Worm (Caenorhabditis elegans) whole organism, late embryonic: ENCODE measurements around the gene ttr-5.

Experiments
- T23F11.4 ChIP-seq: fragments of 200-800 bp; sonication (Bioruptor generic); optimal IDR thresholded peaks from 2 replicates; lab custom pipeline; 2018; ENCODE audit warnings: mild to moderate bottlenecking, missing genetic modification characterization, missing compliant biosample characterization
- ceh-18 ChIP-seq: sonication (generic microtip); optimal IDR thresholded peaks from 2 replicates; lab custom pipeline; 2016; ENCODE audit warnings: missing genetic modification characterization, missing compliant biosample characterization
- ceh-22 ChIP-seq: sonication (generic microtip); optimal IDR thresholded peaks from 2 replicates; lab custom pipeline; 2017; ENCODE audit warnings: missing biosample characterization, missing genetic modification characterization
- ceh-24 ChIP-seq: sonication (generic microtip); optimal IDR thresholded peaks from 2 replicates; lab custom pipeline; 2016; ENCODE audit warnings: mild to moderate bottlenecking, missing genetic modification characterization, missing compliant biosample characterization
- ets-4 ChIP-seq: sonication (generic microtip); optimal IDR thresholded peaks from 2 replicates; lab custom pipeline; 2016; ENCODE audit warnings: missing genetic modification characterization, missing compliant biosample characterization
- fax-1 ChIP-seq: sonication (generic microtip); optimal IDR thresholded peaks from 2 replicates; lab custom pipeline; 2016; ENCODE audit warnings: missing genotype, missing genetic modification characterization, missing compliant biosample characterization
- fkh-10 ChIP-seq: fragments of 150-350 bp; optimal IDR thresholded peaks from 2 replicates; lab custom pipeline; 2014; ENCODE audit warnings: missing biosample characterization, missing genetic modification reagents, missing genetic modification characterization
- lim-6 ChIP-seq: sonication (generic microtip); optimal IDR thresholded peaks from 2 replicates; lab custom pipeline; 2016; ENCODE audit warnings: missing genetic modification characterization, missing compliant biosample characterization
- nfya-1 ChIP-seq: sonication (generic microtip); optimal IDR thresholded peaks from 2 replicates; lab custom pipeline; 2017; ENCODE audit warnings: missing genetic modification characterization, mild to moderate bottlenecking, missing compliant biosample characterization, antibody characterized with exemption, moderate library complexity
- nhr-11 ChIP-seq: fragments of 150-350 bp; optimal IDR thresholded peaks from 2 replicates; lab custom pipeline; 2014; ENCODE audit warnings: missing biosample characterization, missing genetic modification characterization
- pha-4 ChIP-seq: fragments of 150-350 bp; optimal IDR thresholded peaks from 2 replicates; lab custom pipeline; 2018; ENCODE audit warnings: missing biosample characterization, missing genetic modification reagents, missing genetic modification characterization
- ref-2 ChIP-seq: sonication (generic microtip); optimal IDR thresholded peaks from 2 replicates; lab custom pipeline; 2016; ENCODE audit warnings: missing genetic modification characterization, missing compliant biosample characterization
- sox-4 ChIP-seq: sonication (generic microtip); optimal IDR thresholded peaks from 2 replicates; lab custom pipeline; 2017; ENCODE audit warnings: mild to moderate bottlenecking, missing genetic modification characterization, inconsistent platforms, missing compliant biosample characterization
- ttx-3 ChIP-seq: sonication (generic microtip); optimal IDR thresholded peaks from 2 replicates; lab custom pipeline; 2016; ENCODE audit warnings: missing genetic modification reagents, missing genetic modification characterization, missing compliant biosample characterization

- no peak for TF ChIP-seq lim-6 (tag; lab: Kevin White, UChicago)
- TF ChIP-seq fkh-10 (GFP tag; lab: Kevin White, UChicago) = no peak
- no peak for TF ChIP-seq nhr-11
- no peak for TF ChIP-seq ceh-22 (tag; lab: Kevin White, UChicago)
- TF ChIP-seq fax-1 (tag; lab: Kevin White, UChicago) = no peak
- TF ChIP-seq T23F11.4 = no peak
- TF ChIP-seq ceh-18 (tag; lab: Kevin White, UChicago) = no peak
- TF ChIP-seq ets-4 (tag; lab: Kevin White, UChicago) = no peak
- TF ChIP-seq ref-2 (tag; lab: Kevin White, UChicago) = no peak
- TF ChIP-seq ceh-24 (tag; lab: Kevin White, UChicago) = no peak
- no peak for TF ChIP-seq ttx-3 (tag; lab: Kevin White, UChicago)
- no peak for TF ChIP-seq sox-4 (tag; lab: Kevin White, UChicago)
- TF ChIP-seq nfya-1 (tag; lab: Kevin White, UChicago) = no peak
- TF ChIP-seq pha-4 (tag; lab: Kevin White, UChicago) = no peak
Measured at ce11 chrIII:9329790-9330366, at the start of gene ttr-5.
